Worm (Caenorhabditis elegans) whole organism, L4 larva: ENCODE measurements around the gene fipr-4.

ENCODE experiments used
- daf-8 ChIP-seq: fragments of 200-800 bp; sonication (Bioruptor generic); IDR thresholded peaks from 2 replicates; pipeline ENCODE4 v1.3.6; 2022; ENCODE audit warnings: missing genetic modification characterization, missing compliant biosample characterization
- dmd-6 ChIP-seq: fragments of 200-800 bp; sonication (Bioruptor generic); IDR thresholded peaks from 2 replicates; pipeline ENCODE4 v1.3.6; 2022; ENCODE audit warnings: missing genetic modification reagents, missing genetic modification characterization, missing compliant biosample characterization
- egl-27 ChIP-seq: sonication (generic microtip); optimal IDR thresholded peaks from 3 replicates; lab custom pipeline; 2017; ENCODE audit warnings: missing biosample characterization, missing genetic modification reagents, missing genetic modification characterization
- fkh-10 ChIP-seq: fragments of 150-350 bp; optimal IDR thresholded peaks from 2 replicates; lab custom pipeline; 2014; ENCODE audit warnings: missing biosample characterization, missing genetic modification reagents, missing genetic modification characterization
- gei-8 ChIP-seq: fragments of 200-800 bp; sonication (Bioruptor generic); optimal IDR thresholded peaks from 2 replicates; lab custom pipeline; 2018; ENCODE audit warnings: mild to moderate bottlenecking, missing genetic modification characterization, missing compliant biosample characterization
- mep-1 ChIP-seq: fragments of 150-350 bp; sonication (generic microtip); optimal IDR thresholded peaks from 3 replicates; lab custom pipeline; 2014; ENCODE audit warnings: missing biosample characterization, missing genetic modification characterization
- nhr-111 ChIP-seq: fragments of 200-800 bp; sonication (Bioruptor generic); optimal IDR thresholded peaks from 2 replicates; lab custom pipeline; 2018; ENCODE audit warnings: mild to moderate bottlenecking, missing genetic modification characterization, missing compliant biosample characterization
- zip-11 ChIP-seq: fragments of 200-800 bp; sonication (Bioruptor generic); IDR thresholded peaks from 2 replicates; pipeline ENCODE4 v1.3.6; 2022; ENCODE audit warnings: missing genetic modification characterization, missing compliant biosample characterization

ce11 chrV:10210244-10210643 is 18.0 kb downstream of the fipr-4 start, which contains the start of gene tftc-3:
- TF ChIP-seq gei-8 (GFP tag; lab: Kevin White, UChicago) = no peak
- no peak for TF ChIP-seq dmd-6 (GFP tag; lab: Robert Waterston, UW)
- no peak for TF ChIP-seq zip-11 (GFP tag; lab: Robert Waterston, UW)
- TF ChIP-seq mep-1 (tag; lab: Kevin White, UChicago) = no peak
- no peak for TF ChIP-seq fkh-10 (GFP tag; lab: Kevin White, UChicago)
- no peak for TF ChIP-seq daf-8
- no peak for TF ChIP-seq egl-27
- no peak for TF ChIP-seq nhr-111 (GFP tag; lab: Kevin White, UChicago)
